Worm (Caenorhabditis elegans) whole organism, L3 larva: Measurements from ENCODE around the gene C45G9.4.

Source experiments
- R02D3.7 ChIP-seq: fragments of 150-350 bp; optimal IDR thresholded peaks from 2 replicates; lab custom pipeline; 2014; ENCODE audit warnings: missing biosample characterization, missing genetic modification characterization
- ZK546.5 ChIP-seq: sonication (generic microtip); optimal IDR thresholded peaks from 2 replicates; lab custom pipeline; 2017; ENCODE audit warnings: missing biosample characterization, missing genetic modification characterization
- aly-2 ChIP-seq: fragments of 150-350 bp; optimal IDR thresholded peaks from 2 replicates; lab custom pipeline; 2014; ENCODE audit warnings: missing biosample characterization, missing genetic modification characterization
- ama-1 ChIP-seq: fragments of 150-350 bp; optimal IDR thresholded peaks from 2 replicates; lab custom pipeline; 2018
- ceh-16 ChIP-seq: sonication (generic microtip); optimal IDR thresholded peaks from 2 replicates; lab custom pipeline; 2017; ENCODE audit warnings: missing biosample characterization, missing genetic modification characterization
- ceh-28 ChIP-seq: fragments of 150-350 bp; optimal IDR thresholded peaks from 2 replicates; lab custom pipeline; 2014; ENCODE audit warnings: missing biosample characterization, missing genetic modification reagents, missing genetic modification characterization
- ceh-82 ChIP-seq: fragments of 150-350 bp; optimal IDR thresholded peaks from 2 replicates; lab custom pipeline; 2014; ENCODE audit warnings: missing biosample characterization, missing genetic modification characterization
- ceh-9 ChIP-seq: sonication (generic microtip); optimal IDR thresholded peaks from 2 replicates; lab custom pipeline; 2018; ENCODE audit warnings: missing biosample characterization, missing genetic modification characterization
- daf-12 ChIP-seq: fragments of 150-350 bp; optimal IDR thresholded peaks from 2 replicates; lab custom pipeline; 2014; ENCODE audit warnings: missing biosample characterization, missing genetic modification reagents, missing genetic modification characterization
- egl-27 ChIP-seq: sonication (generic microtip); optimal IDR thresholded peaks from 4 replicates; lab custom pipeline; 2017; ENCODE audit warnings: missing biosample characterization, missing genetic modification reagents, missing genetic modification characterization
- egl-5 ChIP-seq: fragments of 150-350 bp; optimal IDR thresholded peaks from 2 replicates; lab custom pipeline; 2017; ENCODE audit warnings: missing biosample characterization, missing genetic modification reagents, missing genetic modification characterization, inconsistent platforms
- elt-1 ChIP-seq: fragments of 150-350 bp; optimal IDR thresholded peaks from 2 replicates; lab custom pipeline; 2014; ENCODE audit warnings: missing biosample characterization, missing genetic modification characterization
- elt-2 ChIP-seq: sonication (generic microtip); optimal IDR thresholded peaks from 2 replicates; lab custom pipeline; 2016; ENCODE audit warnings: missing genetic modification reagents, mild to moderate bottlenecking, missing genetic modification characterization, missing compliant biosample characterization
- elt-3 ChIP-seq, 3 experiments: fragments of 150-350 bp in 1 of 3; sonication (generic microtip) in 2 of 3; optimal IDR thresholded peaks; 2 replicates in 2 of 3; 4 replicates in 1 of 3; lab custom pipeline; 2014 to 2017; ENCODE audit warnings: missing biosample characterization in 3 of 3, missing genetic modification characterization in 3 of 3
- eor-1 ChIP-seq, 2 experiments: fragments of 150-350 bp; optimal IDR thresholded peaks; 2 replicates each; lab custom pipeline; 2014 to 2018; ENCODE audit warnings: missing biosample characterization in 2 of 2, missing genetic modification characterization in 2 of 2
- fkh-10 ChIP-seq: sonication (generic microtip); optimal IDR thresholded peaks from 2 replicates; lab custom pipeline; 2017; ENCODE audit warnings: missing biosample characterization, missing genetic modification reagents, missing genetic modification characterization
- fkh-2 ChIP-seq: fragments of 150-350 bp; optimal IDR thresholded peaks from 2 replicates; lab custom pipeline; 2014; ENCODE audit warnings: missing biosample characterization, missing genetic modification reagents, missing genetic modification characterization
- fos-1 ChIP-seq: fragments of 150-350 bp; optimal IDR thresholded peaks from 2 replicates; lab custom pipeline; 2014; ENCODE audit warnings: missing biosample characterization, missing genetic modification characterization
- hmg-11 ChIP-seq: sonication (generic microtip); optimal IDR thresholded peaks from 2 replicates; lab custom pipeline; 2016; ENCODE audit warnings: missing genetic modification characterization, missing compliant biosample characterization
- jun-1 ChIP-seq: fragments of 150-350 bp; optimal IDR thresholded peaks from 2 replicates; lab custom pipeline; 2014; ENCODE audit warnings: missing biosample characterization, missing genetic modification reagents, missing genetic modification characterization
- lin-15B ChIP-seq: fragments of 150-350 bp; optimal IDR thresholded peaks from 2 replicates; lab custom pipeline; 2014; ENCODE audit warnings: missing biosample characterization, missing genetic modification characterization
- lin-39 ChIP-seq: fragments of 150-350 bp; optimal IDR thresholded peaks from 2 replicates; lab custom pipeline; 2018; ENCODE audit warnings: missing biosample characterization, missing genetic modification reagents, missing genetic modification characterization
- lsy-12 ChIP-seq: sonication (generic microtip); optimal IDR thresholded peaks from 2 replicates; lab custom pipeline; 2016; ENCODE audit warnings: mild to moderate bottlenecking, missing genetic modification characterization, missing compliant biosample characterization
- mdl-1 ChIP-seq: fragments of 150-350 bp; optimal IDR thresholded peaks from 2 replicates; lab custom pipeline; 2014; ENCODE audit warnings: missing biosample characterization, missing genetic modification characterization
- mml-1 ChIP-seq: fragments of 150-350 bp; sonication (generic microtip); optimal IDR thresholded peaks from 3 replicates; lab custom pipeline; 2014; ENCODE audit warnings: missing biosample characterization, missing genetic modification characterization
- nfya-1 ChIP-seq: sonication (generic microtip); optimal IDR thresholded peaks from 2 replicates; lab custom pipeline; 2017; ENCODE audit warnings: missing genetic modification characterization, mild to moderate bottlenecking, missing compliant biosample characterization, antibody characterized with exemption, moderate library complexity; ENCODE audit not compliant: insufficient read depth
- nhr-11 ChIP-seq: fragments of 150-350 bp; optimal IDR thresholded peaks from 2 replicates; lab custom pipeline; 2014; ENCODE audit warnings: missing biosample characterization, missing genetic modification characterization
- nhr-12 ChIP-seq: fragments of 150-350 bp; optimal IDR thresholded peaks from 2 replicates; lab custom pipeline; 2014; ENCODE audit warnings: missing biosample characterization, missing genetic modification characterization
- nhr-23 ChIP-seq: fragments of 150-350 bp; optimal IDR thresholded peaks from 2 replicates; lab custom pipeline; 2014; ENCODE audit warnings: missing biosample characterization, missing genetic modification reagents, missing genetic modification characterization
- nhr-237 ChIP-seq: fragments of 150-350 bp; optimal IDR thresholded peaks from 2 replicates; lab custom pipeline; 2014; ENCODE audit warnings: missing biosample characterization, missing genetic modification characterization
- nhr-25 ChIP-seq: sonication (generic microtip); optimal IDR thresholded peaks from 2 replicates; lab custom pipeline; 2017; ENCODE audit warnings: missing biosample characterization, missing genetic modification characterization
- nhr-28 ChIP-seq: fragments of 150-350 bp; optimal IDR thresholded peaks from 2 replicates; lab custom pipeline; 2014; ENCODE audit warnings: missing biosample characterization, missing genetic modification characterization
- nhr-43 ChIP-seq: sonication (generic microtip); optimal IDR thresholded peaks from 2 replicates; lab custom pipeline; 2016; ENCODE audit warnings: mild to moderate bottlenecking, missing genetic modification characterization, missing compliant biosample characterization; ENCODE audit not compliant: poor library complexity, severe bottlenecking
- nhr-67 ChIP-seq: fragments of 150-350 bp; optimal IDR thresholded peaks from 2 replicates; lab custom pipeline; 2014; ENCODE audit warnings: missing biosample characterization, missing genetic modification characterization
- nhr-76 ChIP-seq: fragments of 150-350 bp; sonication (generic microtip); optimal IDR thresholded peaks from 5 replicates; lab custom pipeline; 2014; ENCODE audit warnings: missing biosample characterization, missing genetic modification characterization
- nhr-77 ChIP-seq: fragments of 150-350 bp; optimal IDR thresholded peaks from 2 replicates; lab custom pipeline; 2014; ENCODE audit warnings: missing biosample characterization, missing genetic modification characterization
- pha-4 ChIP-seq: fragments of 150-350 bp; optimal IDR thresholded peaks from 2 replicates; lab custom pipeline; 2014; ENCODE audit warnings: missing biosample characterization, missing genetic modification reagents, missing genetic modification characterization
- pqm-1 ChIP-seq: fragments of 150-350 bp; optimal IDR thresholded peaks from 2 replicates; lab custom pipeline; 2017; ENCODE audit warnings: missing biosample characterization, missing genetic modification characterization, inconsistent platforms
- sea-2 ChIP-seq: fragments of 150-350 bp; sonication (generic microtip); optimal IDR thresholded peaks from 4 replicates; lab custom pipeline; 2014; ENCODE audit warnings: missing biosample characterization, missing genetic modification reagents, missing genetic modification characterization
- skn-1 ChIP-seq: fragments of 150-350 bp; optimal IDR thresholded peaks from 2 replicates; lab custom pipeline; 2014; ENCODE audit warnings: missing biosample characterization, missing genetic modification characterization
- snpc-4 ChIP-seq: fragments of 150-350 bp; optimal IDR thresholded peaks from 2 replicates; lab custom pipeline; 2014; ENCODE audit warnings: missing biosample characterization, missing genetic modification characterization
- tbx-2 ChIP-seq: sonication (generic microtip); optimal IDR thresholded peaks from 2 replicates; lab custom pipeline; 2016; ENCODE audit warnings: mild to moderate bottlenecking, missing genetic modification characterization, missing compliant biosample characterization
- unc-39 ChIP-seq: sonication (generic microtip); optimal IDR thresholded peaks from 4 replicates; lab custom pipeline; 2017; ENCODE audit warnings: missing biosample characterization, missing genetic modification characterization
- unc-62 ChIP-seq: fragments of 150-350 bp; sonication (generic microtip); optimal IDR thresholded peaks from 4 replicates; lab custom pipeline; 2014; ENCODE audit warnings: missing biosample characterization, missing genetic modification reagents, missing genetic modification characterization
- zag-1 ChIP-seq: fragments of 150-350 bp; optimal IDR thresholded peaks from 2 replicates; lab custom pipeline; 2014; ENCODE audit warnings: missing biosample characterization, missing genetic modification characterization
- ztf-11 ChIP-seq: fragments of 150-350 bp; optimal IDR thresholded peaks from 2 replicates; lab custom pipeline; 2014; ENCODE audit warnings: missing biosample characterization, missing genetic modification characterization
- ztf-4 ChIP-seq: fragments of 150-350 bp; optimal IDR thresholded peaks from 2 replicates; lab custom pipeline; 2014; ENCODE audit warnings: missing biosample characterization, missing genetic modification characterization

Gene C45G9.4

DNA sequence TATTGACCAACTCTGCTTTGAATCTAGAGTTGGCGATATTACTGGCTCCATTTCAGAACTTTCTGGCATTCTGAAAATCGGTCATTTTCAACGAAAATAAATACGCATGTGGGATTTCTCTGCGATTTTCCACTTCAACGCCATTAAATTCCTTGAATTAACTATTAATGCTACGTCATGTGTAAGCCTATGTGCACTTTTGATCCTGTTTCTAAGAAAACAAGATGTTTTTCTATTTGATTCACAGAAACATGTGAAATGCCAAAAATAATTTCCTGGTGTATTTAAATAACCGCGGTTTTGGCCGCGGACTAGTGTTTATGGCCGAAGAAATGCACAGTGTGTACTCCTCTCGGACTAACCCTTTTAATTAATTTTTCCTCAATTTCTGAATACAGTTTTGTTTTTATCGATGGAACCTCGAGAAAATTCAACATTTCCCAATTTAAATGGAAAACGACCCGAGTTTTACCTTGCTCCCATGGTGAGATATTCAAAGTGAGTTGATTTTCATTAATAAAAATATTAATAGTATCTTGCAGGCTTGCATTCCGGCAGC is 6.2 kb downstream of the C45G9.4 start, which contains the start of the genes C45G9.11 and C45G9.2:
C45G9.11 (minus strand) TSS at position 51 of the 559 bp plus-strand sequence.
C45G9.2 (plus strand) TSS at position 392 of the 559 bp plus-strand sequence.
- TF ChIP-seq snpc-4 (peak; percentile 58), sea-2 (GFP tag; lab: Kevin White, UChicago) (no peak), mdl-1 (tag; lab: Kevin White, UChicago) (no peak), lin-39 (peak; percentile 23), ztf-4 (no peak), daf-12 (tag; lab: Kevin White, UChicago) (no peak), fos-1 (tag; lab: Kevin White, UChicago) (no peak), zag-1 (tag; lab: Kevin White, UChicago) (no peak), nhr-76 (peak; percentile 12), fkh-2 (tag; lab: Kevin White, UChicago) (no peak), ZK546.5 (tag; lab: Kevin White, UChicago) (no peak), ceh-82 (no peak), unc-39 (tag; lab: Kevin White, UChicago) (no peak), elt-3 (tag; optimal IDR thresholded peaks at IDR 0.05; lab: Kevin White, UChicago) (no peak), eor-1 (tag; optimal IDR thresholded peaks at IDR 0.05; lab: Kevin White, UChicago) (no peak), elt-2 (tag; lab: Kevin White, UChicago) (no peak), nhr-77 (tag; lab: Kevin White, UChicago) (no peak), nhr-67 (tag; lab: Kevin White, UChicago) (no peak), nhr-11 (tag; lab: Kevin White, UChicago) (no peak), ztf-11 (tag; lab: Kevin White, UChicago) (no peak), nhr-12 (tag; lab: Kevin White, UChicago) (no peak), ceh-9 (tag; lab: Kevin White, UChicago) (no peak), nhr-28 (tag; lab: Kevin White, UChicago) (no peak), nhr-237 (tag; lab: Kevin White, UChicago) (no peak), pha-4 (no peak), ceh-28 (tag; lab: Kevin White, UChicago) (no peak), skn-1 (tag; lab: Kevin White, UChicago) (peak; percentile 51), mml-1 (tag; lab: Kevin White, UChicago) (no peak), pqm-1 (tag; lab: Kevin White, UChicago) (peak; percentile 24), ceh-16 (tag; lab: Kevin White, UChicago) (no peak), fkh-10 (no peak), lsy-12 (tag; lab: Kevin White, UChicago) (peak; percentile 46), egl-5 (tag; lab: Kevin White, UChicago) (no peak), R02D3.7 (tag; lab: Kevin White, UChicago) (no peak), jun-1 (tag; lab: Kevin White, UChicago) (no peak), tbx-2 (tag; lab: Kevin White, UChicago) (no peak), nhr-23 (tag; lab: Kevin White, UChicago) (peak; percentile 61), unc-62 (no peak), ama-1 (lab: Kevin White, UChicago) (no peak), egl-27 (tag; lab: Kevin White, UChicago) (no peak), elt-1 (tag; lab: Kevin White, UChicago) (no peak), nhr-43 (peak; percentile 88), hmg-11 (tag; lab: Kevin White, UChicago) (no peak), nhr-25 (peak; percentile 47), aly-2 (tag; lab: Kevin White, UChicago) (no peak), nfya-1 (tag; lab: Kevin White, UChicago) (peak; percentile 75), lin-15B (tag; lab: Kevin White, UChicago) (peak; percentile 63)
